Worm (Caenorhabditis elegans): ENCODE data around the gene myo-2.

ce11 chrX:12484749-12485148 lies 16.9 kb downstream of the myo-2 start, which contains the start of gene tbc-13:
- TF ChIP-seq unc-62 (GFP tag; optimal IDR thresholded peaks at IDR 0.05) (no peak), rec-8 (tag; optimal IDR thresholded peaks at IDR 0.05) (no peak), tbx-9 (tag; optimal IDR thresholded peaks at IDR 0.05; ENCODE audit: borderline replicate concordance) (no peak), lin-40 (tag; optimal IDR thresholded peaks at IDR 0.05) (no peak), unc-130 (GFP tag; optimal IDR thresholded peaks at IDR 0.05) (no peak), zim-3 (tag; optimal IDR thresholded peaks at IDR 0.05) (no peak), nhr-179 (tag; optimal IDR thresholded peaks at IDR 0.05) (no peak), chd-7 (tag; optimal IDR thresholded peaks at IDR 0.05) (no peak)

All from whole organism, young adult.